Worm (Caenorhabditis elegans) whole organism, L4 larva: ENCODE measurements around the gene puf-11.

Experiments used
- rbr-2 ChIP-seq: sonication (generic microtip); optimal IDR thresholded peaks from 2 replicates; lab custom pipeline; 2016; ENCODE audit warnings: missing genotype, missing genetic modification characterization, missing compliant biosample characterization
- unc-39 ChIP-seq: sonication (generic microtip); optimal IDR thresholded peaks from 2 replicates; lab custom pipeline; 2017; ENCODE audit warnings: missing biosample characterization, missing genetic modification characterization

- TF ChIP-seq rbr-2 (tag; lab: Kevin White, UChicago) (no peak), unc-39 (tag; lab: Kevin White, UChicago) (no peak)
Measured at ce11 chrIV:6442016-6442618, 20.7 kb downstream of the puf-11 start.
